Worm (Caenorhabditis elegans) whole organism, young adult: Measurements from ENCODE around the gene crls-1.

ENCODE experiments used
- D2030.7 ChIP-seq: fragments of 200-800 bp; sonication (Bioruptor generic); IDR thresholded peaks from 2 replicates; pipeline ENCODE4 v1.3.6; 2022; ENCODE audit warnings: missing genetic modification reagents, missing genetic modification characterization, missing compliant biosample characterization
- dpl-1 ChIP-seq: fragments of 150-350 bp; optimal IDR thresholded peaks from 2 replicates; lab custom pipeline; 2014; ENCODE audit warnings: missing biosample characterization, missing genetic modification reagents, missing genetic modification characterization
- egrh-3 ChIP-seq: fragments of 200-800 bp; sonication (Bioruptor generic); IDR thresholded peaks from 2 replicates; pipeline ENCODE4 v1.3.6; 2022; ENCODE audit warnings: missing genetic modification reagents, missing genetic modification characterization, missing compliant biosample characterization
- lsl-1 ChIP-seq: fragments of 200-800 bp; sonication (Bioruptor generic); optimal IDR thresholded peaks from 2 replicates; lab custom pipeline; 2018; ENCODE audit warnings: mild to moderate bottlenecking, missing genetic modification characterization, moderate library complexity, missing compliant biosample characterization
- madf-6 ChIP-seq: fragments of 200-800 bp; sonication (Bioruptor generic); IDR thresholded peaks from 2 replicates; pipeline ENCODE4 v1.3.6; 2022; ENCODE audit warnings: missing genetic modification reagents, missing genetic modification characterization, missing compliant biosample characterization
- madf-8 ChIP-seq: fragments of 200-800 bp; sonication (Bioruptor generic); conservative IDR thresholded peaks from 2 replicates; pipeline ENCODE4 v1.3.6; 2022; ENCODE audit warnings: missing genetic modification reagents, missing genetic modification characterization, missing compliant biosample characterization
- nfya-1 ChIP-seq: sonication (generic microtip); optimal IDR thresholded peaks from 2 replicates; lab custom pipeline; 2017; ENCODE audit warnings: antibody characterized with exemption, missing compliant biosample characterization, missing genetic modification characterization, borderline replicate concordance; ENCODE audit not compliant: insufficient read depth
- sdz-38 ChIP-seq: sonication (generic microtip); optimal IDR thresholded peaks from 2 replicates; lab custom pipeline; 2016; ENCODE audit warnings: missing genotype, missing genetic modification characterization, missing compliant biosample characterization
- snpc-4 ChIP-seq, 5 experiments: fragments of 150-350 bp in 1 of 5; sonication (generic microtip) in 4 of 5; optimal IDR thresholded peaks; 2 replicates each; lab custom pipeline; 2014 to 2018; ENCODE audit warnings: missing genetic modification characterization in 5 of 5, missing biosample characterization in 3 of 5, antibody characterized with exemption in 2 of 5, mild to moderate bottlenecking in 2 of 5, missing compliant biosample characterization in 2 of 5, missing genotype in 2 of 5, moderate library complexity in 2 of 5, missing genetic modification reagents in 1 of 5
- unc-130 ChIP-seq: sonication (generic microtip); optimal IDR thresholded peaks from 2 replicates; lab custom pipeline; 2016; ENCODE audit warnings: missing genetic modification reagents, missing genetic modification characterization, missing compliant biosample characterization

ce11 chrIII:941958-942357 is 32.3 kb upstream of the crls-1 start:
- TF ChIP-seq sdz-38 (tag; lab: Kevin White, UChicago) (no peak), nfya-1 (tag; lab: Kevin White, UChicago) (no peak), madf-6 (GFP tag; lab: Robert Waterston, UW) (no peak), lsl-1 (no peak), snpc-4 (GFP tag; optimal IDR thresholded peaks at IDR 0.05; lab: Kevin White, UChicago) (no peak), snpc-4 (tag; optimal IDR thresholded peaks at IDR 0.05; lab: Kevin White, UChicago) (no peak), madf-8 (no peak), unc-130 (GFP tag; lab: Kevin White, UChicago) (no peak), D2030.7 (no peak), egrh-3 (GFP tag; lab: Robert Waterston, UW) (no peak; the same call in 1 of the 2 replicates), dpl-1 (GFP tag; lab: Kevin White, UChicago) (no peak)
